Worm (Caenorhabditis elegans) whole organism, early embryonic: ENCODE data around the gene sre-34.

Experiments
- B0310.2 ChIP-seq: sonication (generic microtip); optimal IDR thresholded peaks from 2 replicates; lab custom pipeline; 2016; ENCODE audit warnings: mild to moderate bottlenecking, missing genetic modification characterization, missing compliant biosample characterization
- F13C5.2 ChIP-seq: sonication (generic microtip); optimal IDR thresholded peaks from 2 replicates; lab custom pipeline; 2017; ENCODE audit warnings: mild to moderate bottlenecking, missing genetic modification characterization, inconsistent platforms, missing compliant biosample characterization
- aly-1 ChIP-seq: sonication (generic microtip); optimal IDR thresholded peaks from 2 replicates; lab custom pipeline; 2016; ENCODE audit warnings: missing genetic modification characterization, missing compliant biosample characterization
- ama-1 ChIP-seq: fragments of 150-350 bp; optimal IDR thresholded peaks from 2 replicates; lab custom pipeline; 2014
- ceh-13 ChIP-seq: fragments of 200-800 bp; sonication (Bioruptor generic); optimal IDR thresholded peaks from 2 replicates; lab custom pipeline; 2018; ENCODE audit warnings: mild to moderate bottlenecking, missing genetic modification characterization, missing compliant biosample characterization
- ceh-36 ChIP-seq: sonication (generic microtip); optimal IDR thresholded peaks from 2 replicates; lab custom pipeline; 2016; ENCODE audit warnings: missing genetic modification characterization, inconsistent platforms, missing compliant biosample characterization
- ets-7 ChIP-seq: sonication (generic microtip); optimal IDR thresholded peaks from 2 replicates; lab custom pipeline; 2016; ENCODE audit warnings: missing genotype, missing genetic modification characterization, missing compliant biosample characterization
- flt-1 ChIP-seq: fragments of 200-800 bp; sonication (Bioruptor generic); IDR thresholded peaks from 2 replicates; pipeline ENCODE4 v1.3.6; 2022; ENCODE audit warnings: missing genetic modification characterization, missing compliant biosample characterization
- hmbx-1 ChIP-seq: sonication (generic microtip); optimal IDR thresholded peaks from 2 replicates; lab custom pipeline; 2016; ENCODE audit warnings: mild to moderate bottlenecking, missing genetic modification characterization, missing compliant biosample characterization
- hmg-4 ChIP-seq: fragments of 200-800 bp; sonication (Bioruptor generic); optimal IDR thresholded peaks from 2 replicates; lab custom pipeline; 2018; ENCODE audit warnings: mild to moderate bottlenecking, missing genetic modification characterization, missing compliant biosample characterization
- hnd-1 ChIP-seq: sonication (generic microtip); optimal IDR thresholded peaks from 2 replicates; lab custom pipeline; 2016; ENCODE audit warnings: missing genetic modification characterization, missing compliant biosample characterization
- pes-1 ChIP-seq: fragments of 200-800 bp; sonication (Bioruptor generic); IDR thresholded peaks from 2 replicates; pipeline ENCODE4 v1.3.6; 2022; ENCODE audit warnings: missing genetic modification reagents, missing genetic modification characterization, missing compliant biosample characterization
- scrt-1 ChIP-seq: fragments of 200-800 bp; sonication (Bioruptor generic); IDR thresholded peaks from 2 replicates; pipeline ENCODE4 v1.3.6; 2022; ENCODE audit warnings: missing genetic modification characterization, missing compliant biosample characterization
- sea-1 ChIP-seq: fragments of 200-800 bp; sonication (Bioruptor generic); conservative IDR thresholded peaks from 2 replicates; pipeline ENCODE4 v1.3.6; 2022; ENCODE audit warnings: missing genetic modification characterization, missing compliant biosample characterization
- tbx-11 ChIP-seq: fragments of 200-800 bp; sonication (Bioruptor generic); IDR thresholded peaks from 2 replicates; pipeline ENCODE4 v1.3.6; 2022; ENCODE audit warnings: missing genetic modification characterization, missing compliant biosample characterization
- tbx-37 ChIP-seq: fragments of 200-800 bp; sonication (Bioruptor generic); conservative IDR thresholded peaks from 2 replicates; pipeline ENCODE4 v1.3.6; 2022; ENCODE audit warnings: missing genetic modification reagents, missing genetic modification characterization, missing compliant biosample characterization
- tra-4 ChIP-seq: sonication (generic microtip); optimal IDR thresholded peaks from 2 replicates; lab custom pipeline; 2017; ENCODE audit warnings: missing genetic modification characterization, missing compliant biosample characterization

The sre-34 gene

ce11 chrII:12417996-12418395 is 32.0 kb upstream of the sre-34 start:
- TF ChIP-seq tbx-37 (GFP tag; lab: Robert Waterston, UW) (no peak), aly-1 (tag; lab: Kevin White, UChicago) (no peak), hmbx-1 (tag; lab: Kevin White, UChicago) (no peak), flt-1 (GFP tag; lab: Robert Waterston, UW) (no peak), sea-1 (no peak), hmg-4 (GFP tag; lab: Kevin White, UChicago) (no peak), ceh-36 (tag; lab: Kevin White, UChicago) (no peak), tbx-11 (GFP tag; lab: Robert Waterston, UW) (no peak)

DNA sequence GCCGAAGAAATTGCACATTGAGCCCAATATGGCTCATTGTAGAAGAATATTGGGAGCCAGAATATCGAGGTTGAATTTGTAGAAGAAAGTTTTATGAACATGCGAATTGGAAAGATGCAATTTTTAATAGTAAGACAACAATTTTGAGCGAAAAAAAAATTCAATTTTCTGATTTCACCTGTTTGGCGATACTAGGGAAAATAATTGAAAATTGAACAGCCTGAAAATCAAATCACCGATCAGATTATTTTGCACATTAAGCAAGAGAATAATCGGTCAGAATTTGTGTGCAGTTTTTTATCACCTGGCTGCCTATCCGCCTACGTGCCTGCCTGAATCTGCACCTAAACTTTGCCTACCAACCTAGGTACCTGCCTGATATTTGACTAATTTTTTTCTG is 29.5 kb upstream of the sre-34 start, which contains the start of gene sre-26:
Gene sre-26 (minus strand): TSS at position 101 of the 400 bp plus-strand sequence.
- TF ChIP-seq hmbx-1 (tag; lab: Kevin White, UChicago) (no peak), B0310.2 (no peak), flt-1 (GFP tag; lab: Robert Waterston, UW) (no peak), F13C5.2 (tag; lab: Kevin White, UChicago) (no peak), ceh-36 (tag; lab: Kevin White, UChicago) (no peak), aly-1 (tag; lab: Kevin White, UChicago) (no peak), ama-1 (lab: Kevin White, UChicago) (no peak), sea-1 (no peak), tbx-37 (GFP tag; lab: Robert Waterston, UW) (no peak), ets-7 (no peak), tra-4 (tag; lab: Kevin White, UChicago) (no peak), ceh-13 (GFP tag; lab: Kevin White, UChicago) (no peak), scrt-1 (GFP tag; lab: Robert Waterston, UW) (no peak), hnd-1 (no peak), pes-1 (no peak), tbx-11 (GFP tag; lab: Robert Waterston, UW) (no peak), hmg-4 (GFP tag; lab: Kevin White, UChicago) (no peak)

ce11 chrII:12425644-12426222 is 24.2 kb upstream of the sre-34 start, which contains the start of gene daf-22:
daf-22 (minus strand) TSS chrII:12425694.
- TF ChIP-seq scrt-1 (GFP tag; lab: Robert Waterston, UW), result no peak

- no peak for TF ChIP-seq pes-1
- TF ChIP-seq sea-1, result no peak
- no peak for TF ChIP-seq hnd-1
- TF ChIP-seq scrt-1 (GFP tag; lab: Robert Waterston, UW), result no peak
- no peak for TF ChIP-seq ceh-13 (GFP tag; lab: Kevin White, UChicago)
- TF ChIP-seq hmbx-1 (tag; lab: Kevin White, UChicago), result no peak
- no peak for TF ChIP-seq B0310.2
- no peak for TF ChIP-seq ceh-36 (tag; lab: Kevin White, UChicago)
- no peak for TF ChIP-seq ets-7
- TF ChIP-seq aly-1 (tag; lab: Kevin White, UChicago), result no peak
- TF ChIP-seq hmg-4 (GFP tag; lab: Kevin White, UChicago), result no peak
- TF ChIP-seq ama-1 (lab: Kevin White, UChicago), result no peak
- TF ChIP-seq F13C5.2 (tag; lab: Kevin White, UChicago), result no peak
These were observed 20.2 kb upstream of the sre-34 start, which contains the start of gene Y57A10C.8 for ce11 chrII:12429743-12430142. Y57A10C.8 (minus strand) TSS chrII:12429843.

DNA sequence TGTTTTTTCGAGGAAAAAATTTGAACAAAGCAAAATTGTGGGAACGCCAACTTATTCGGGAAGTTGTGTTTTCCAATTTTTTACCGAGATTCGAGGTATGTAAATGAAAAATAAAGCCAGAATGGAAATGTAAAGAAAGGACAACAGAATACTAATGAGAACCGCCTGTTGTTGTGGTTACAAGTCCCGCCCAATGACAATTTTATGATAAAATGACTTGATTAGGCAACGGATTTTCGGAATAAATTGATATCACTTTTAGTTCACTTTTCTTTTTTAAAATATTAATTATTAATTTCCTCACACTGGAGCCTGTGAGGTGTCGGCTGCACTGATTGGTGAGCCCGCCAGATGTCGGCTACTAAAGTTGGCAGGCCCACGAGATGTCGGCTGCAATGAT is 17.6 kb upstream of the sre-34 start, which contains the start of gene dct-12:
Gene dct-12 (minus strand): TSS at position 101 of the 400 bp plus-strand sequence.
- no peak for TF ChIP-seq tra-4 (tag; lab: Kevin White, UChicago)
- TF ChIP-seq ets-7, result no peak
- no peak for TF ChIP-seq ceh-13 (GFP tag; lab: Kevin White, UChicago)
- no peak for TF ChIP-seq ama-1 (lab: Kevin White, UChicago)
- no peak for TF ChIP-seq B0310.2
- TF ChIP-seq F13C5.2 (tag; lab: Kevin White, UChicago), result no peak
- TF ChIP-seq pes-1, result no peak

DNA sequence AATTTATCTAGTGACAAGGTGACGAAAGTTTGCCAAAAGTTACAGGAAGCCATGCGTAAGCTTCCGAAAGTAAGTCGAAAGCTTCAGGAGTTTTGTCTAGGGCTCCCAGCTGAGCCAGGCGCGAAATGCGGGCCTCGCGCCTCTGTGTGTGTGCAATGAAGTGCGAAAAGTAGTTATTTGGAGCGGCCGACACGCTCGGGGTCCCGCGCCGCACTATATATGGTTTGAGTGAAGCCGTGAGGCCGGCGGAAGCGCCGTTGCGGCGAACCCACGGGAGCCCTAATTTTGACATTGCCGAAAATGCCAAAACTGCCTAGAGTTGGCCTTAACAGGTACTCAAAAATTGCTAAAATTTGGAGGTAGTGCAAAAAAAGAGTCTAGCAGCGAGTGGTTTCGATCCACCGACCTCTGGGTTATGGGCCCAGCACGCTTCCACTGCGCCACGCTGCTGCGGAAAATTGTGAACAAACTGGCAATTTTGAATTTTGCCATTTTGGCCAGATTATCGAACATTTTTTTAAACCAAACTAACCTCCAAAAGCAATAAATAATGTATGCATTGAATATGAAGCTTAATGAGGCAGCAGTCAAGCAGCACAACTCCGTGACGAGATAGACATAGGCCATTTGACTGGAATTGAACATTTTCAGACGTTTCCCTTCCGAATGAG is 14.6 kb upstream of the sre-34 start:
- TF ChIP-seq ets-7 (no peak), hmbx-1 (tag; lab: Kevin White, UChicago) (no peak), aly-1 (tag; lab: Kevin White, UChicago) (no peak), pes-1 (no peak), tra-4 (tag; lab: Kevin White, UChicago) (no peak), B0310.2 (no peak), tbx-11 (GFP tag; lab: Robert Waterston, UW) (no peak), scrt-1 (GFP tag; lab: Robert Waterston, UW) (no peak), hmg-4 (GFP tag; lab: Kevin White, UChicago) (no peak), sea-1 (no peak), F13C5.2 (tag; lab: Kevin White, UChicago) (no peak), hnd-1 (no peak), ceh-13 (GFP tag; lab: Kevin White, UChicago) (no peak)

- TF ChIP-seq tra-4 (tag; lab: Kevin White, UChicago) (no peak), aly-1 (tag; lab: Kevin White, UChicago) (no peak), hmbx-1 (tag; lab: Kevin White, UChicago) (no peak), ama-1 (lab: Kevin White, UChicago) (no peak), sea-1 (no peak), ceh-36 (tag; lab: Kevin White, UChicago) (peak; percentile 82)
These were observed 13.2 kb upstream of the sre-34 start for ce11 chrII:12436717-12437116.

DNA sequence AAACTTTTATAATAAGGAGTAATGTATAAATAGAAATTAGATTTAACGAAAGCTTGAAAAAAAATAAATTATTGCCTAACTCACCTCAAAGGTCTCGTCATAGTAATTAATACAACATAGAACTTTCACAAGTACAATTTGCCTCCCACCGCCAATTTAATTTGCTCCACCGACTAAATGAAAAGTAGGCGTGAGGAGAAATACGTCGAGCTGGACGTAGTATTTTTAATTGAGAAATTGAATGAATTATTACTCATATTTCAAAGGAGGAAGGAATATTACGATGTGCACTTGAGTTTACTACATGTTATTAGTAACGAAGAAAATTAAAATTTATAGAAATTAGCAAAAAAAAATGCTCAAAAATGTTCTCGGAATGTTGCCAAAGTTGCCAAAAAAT is 11.5 kb upstream of the sre-34 start, which contains the start of gene Y57A10C.9:
Gene Y57A10C.9 (minus strand): TSS at position 101 of the 400 bp plus-strand sequence.
- TF ChIP-seq ceh-36 (tag; lab: Kevin White, UChicago) (no peak), ceh-13 (GFP tag; lab: Kevin White, UChicago) (no peak), hnd-1 (no peak), F13C5.2 (tag; lab: Kevin White, UChicago) (no peak), hmbx-1 (tag; lab: Kevin White, UChicago) (no peak), tra-4 (tag; lab: Kevin White, UChicago) (no peak), sea-1 (no peak), ama-1 (lab: Kevin White, UChicago) (no peak), aly-1 (tag; lab: Kevin White, UChicago) (no peak), tbx-11 (GFP tag; lab: Robert Waterston, UW) (no peak), flt-1 (GFP tag; lab: Robert Waterston, UW) (no peak), scrt-1 (GFP tag; lab: Robert Waterston, UW) (no peak), hmg-4 (GFP tag; lab: Kevin White, UChicago) (no peak), pes-1 (no peak), B0310.2 (no peak)
